Fruit fly (Drosophila melanogaster) whole organism, prepupa: Measurements from ENCODE around the gene Awh.
A peak's percentile ranks its signal among the peaks of the same experiment; 100 is the strongest.

Experiments used
- CG10669 ChIP-seq: fragments of 200-800 bp; sonication (Bioruptor generic); optimal IDR thresholded peaks from 3 replicates; lab custom pipeline; 2018; ENCODE audit warnings: missing biosample characterization, mild to moderate bottlenecking, missing genetic modification characterization, moderate library complexity
- CG32006 ChIP-seq: fragments of 200-800 bp; sonication (Bioruptor generic); optimal IDR thresholded peaks from 3 replicates; lab custom pipeline; 2017; ENCODE audit warnings: missing biosample characterization, mild to moderate bottlenecking, missing genetic modification characterization
- CG6276 ChIP-seq: fragments of 200-800 bp; sonication (Bioruptor generic); optimal IDR thresholded peaks from 2 replicates; lab custom pipeline; 2017; ENCODE audit warnings: missing biosample characterization, mild to moderate bottlenecking, missing genetic modification characterization
- Eip78C ChIP-seq: fragments of 200-800 bp; sonication (Bioruptor generic); peaks from one replicate; lab custom pipeline; 2016; ENCODE audit warnings: missing biosample characterization, missing genetic modification characterization
- fd59A ChIP-seq: fragments of 200-800 bp; sonication (Bioruptor generic); optimal IDR thresholded peaks from 2 replicates; lab custom pipeline; 2017; ENCODE audit warnings: missing biosample characterization, mild to moderate bottlenecking, missing genetic modification characterization, missing genetic modification reagents
- ss ChIP-seq, 2 experiments: fragments of 200-800 bp; sonication (Bioruptor generic); optimal IDR thresholded peaks; 2 replicates in 1 of 2; 3 replicates in 1 of 2; lab custom pipeline; 2017 to 2018; ENCODE audit warnings: mild to moderate bottlenecking in 2 of 2, missing biosample characterization in 2 of 2, missing genetic modification characterization in 2 of 2, moderate library complexity in 1 of 2
- topi ChIP-seq: fragments of 200-800 bp; sonication (Bioruptor generic); optimal IDR thresholded peaks from 3 replicates; lab custom pipeline; 2016; ENCODE audit warnings: missing biosample characterization, missing genetic modification characterization

- TF ChIP-seq CG10669 (peak; percentile 50), CG6276 (GFP tag; lab: Kevin White, UChicago) (peak; percentile 82), CG32006 (GFP tag; lab: Kevin White, UChicago) (no peak), ss (GFP tag; optimal IDR thresholded peaks at IDR 0.05; lab: Kevin White, UChicago) (peak; percentile 89), topi (peak; percentile 22), Eip78C (GFP tag; lab: Kevin White, UChicago) (peak; percentile 82), fd59A (GFP tag; lab: Kevin White, UChicago) (no peak)
These were observed 29.1 kb upstream of the Awh start for dm6 chr3L:3816772-3817483.
